Fruit fly (Drosophila melanogaster): Measurements from ENCODE around the gene nonA-l.

The nonA-l gene

dm6 chr3R:16640005-16640408 is at the start of gene nonA-l:
TSS of gene nonA-l (plus strand) at chr3R:16640205.
- TF ChIP-seq CG17801 (GFP tag; optimal IDR thresholded peaks at IDR 0.05; ENCODE audit: partially characterized antibody): no peak

DNA sequence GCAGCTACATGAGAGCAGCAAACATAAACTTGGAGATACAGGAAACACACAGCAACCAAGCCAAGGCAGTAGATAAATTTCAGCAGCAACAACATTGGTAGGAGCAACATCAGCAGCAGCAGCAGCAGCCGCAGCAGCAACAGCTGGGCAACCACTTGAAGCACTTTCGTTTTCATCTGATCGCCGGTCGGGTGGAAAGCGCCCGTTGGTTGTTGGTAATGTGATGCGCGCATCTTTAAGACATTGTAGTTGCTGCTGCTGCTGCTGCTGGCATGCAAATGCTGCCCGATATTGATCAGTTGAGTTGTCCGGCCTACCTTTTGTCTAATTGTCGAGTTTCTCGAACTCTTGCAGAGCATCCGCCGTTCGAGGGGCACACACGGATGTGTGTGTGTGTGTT is 48.6 kb upstream of the nonA-l start:
- TF ChIP-seq CG17801 (GFP tag; optimal IDR thresholded peaks at IDR 0.05; ENCODE audit: partially characterized antibody): no peak

DNA sequence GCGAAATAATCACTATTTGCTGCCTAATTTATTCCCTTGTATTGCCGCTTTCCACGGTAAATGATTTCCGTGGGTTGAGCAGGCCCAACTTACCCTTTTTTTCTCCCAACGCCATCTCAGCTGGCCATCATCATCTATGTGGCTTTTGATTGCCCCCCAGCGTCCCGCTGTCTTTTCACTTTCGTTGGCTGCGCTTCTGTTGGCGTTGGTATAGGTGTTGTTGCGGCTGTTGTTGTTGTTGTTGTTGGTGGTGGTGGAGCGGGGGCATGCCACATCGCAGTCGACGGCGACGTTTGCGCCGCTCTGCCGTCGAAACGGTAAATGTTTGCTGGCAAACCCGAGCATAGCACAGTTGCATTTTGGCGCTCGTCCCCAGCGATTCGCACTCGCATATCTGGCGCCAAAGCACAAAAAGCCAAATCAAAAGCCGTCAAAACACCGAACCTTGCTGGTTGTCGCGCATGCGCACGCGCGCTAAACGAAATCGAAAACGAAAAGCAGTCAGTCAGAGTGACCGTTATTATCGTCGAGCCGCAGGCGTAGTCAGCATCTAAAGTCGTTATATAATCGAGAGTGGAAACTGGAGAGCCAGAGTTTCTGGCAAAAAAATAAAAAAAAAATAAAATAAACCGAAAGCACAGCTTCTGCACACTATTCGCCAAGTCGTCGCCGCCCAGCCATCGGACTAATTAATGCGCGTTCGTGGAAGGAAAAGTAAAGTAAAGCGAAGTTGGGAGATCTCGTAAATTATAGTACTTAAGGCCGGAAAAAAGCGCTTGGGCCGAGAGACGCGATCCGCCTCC is 45.7 kb upstream of the nonA-l start, which contains the start of gene CG14892:
TSS of gene CG14892 (plus strand) at position 359 of the 803 bp plus-strand sequence.
- TF ChIP-seq CG17801 (GFP tag; optimal IDR thresholded peaks at IDR 0.05; ENCODE audit: partially characterized antibody): no peak

DNA sequence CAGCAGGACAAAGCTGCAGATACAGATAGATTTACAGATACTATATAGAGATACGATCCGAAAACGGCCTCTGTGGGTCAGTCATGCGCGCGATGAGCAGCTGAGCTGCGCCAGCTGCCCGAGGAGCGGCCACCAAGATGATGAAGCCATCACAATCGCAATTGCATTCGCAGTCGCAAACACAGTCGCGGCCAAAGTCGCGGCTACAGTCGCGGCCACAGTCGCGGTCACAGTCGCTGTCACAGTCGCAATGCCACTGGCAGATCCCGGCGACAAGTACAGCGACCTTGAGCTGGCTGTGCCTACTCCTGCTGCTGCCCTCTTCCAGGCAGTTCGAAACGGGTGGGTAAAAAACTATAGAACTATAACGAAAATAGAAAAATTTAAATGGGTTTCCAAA is 45.0 kb upstream of the nonA-l start:
- no peak for TF ChIP-seq CG17801 (GFP tag; optimal IDR thresholded peaks at IDR 0.05; ENCODE audit: partially characterized antibody)

DNA sequence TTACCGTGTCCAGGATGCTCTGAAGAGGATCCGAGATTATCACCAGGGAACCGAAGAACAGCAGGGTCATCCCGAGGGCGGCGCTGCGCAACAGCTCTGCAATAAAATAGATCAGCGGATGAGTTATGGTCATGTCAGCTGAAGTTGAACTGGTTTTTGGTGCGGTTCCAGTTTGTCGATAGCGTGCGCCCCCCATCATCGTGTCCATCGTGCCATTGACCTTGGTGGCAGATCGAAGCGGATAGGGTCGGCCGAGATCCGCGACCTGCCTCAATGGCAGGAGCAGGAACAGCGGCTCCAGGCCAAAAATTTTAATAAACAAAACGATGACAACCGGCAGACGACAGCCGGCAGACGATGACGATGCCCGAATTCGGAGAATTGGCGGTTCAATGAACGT is 40.4 kb upstream of the nonA-l start:
- TF ChIP-seq CG17801 (GFP tag; optimal IDR thresholded peaks at IDR 0.05; ENCODE audit: partially characterized antibody): no peak

- TF ChIP-seq CG17801 (GFP tag; optimal IDR thresholded peaks at IDR 0.05; ENCODE audit: partially characterized antibody): no peak
These were observed 39.3 kb upstream of the nonA-l start for dm6 chr3R:16600735-16601134.

dm6 chr3R:16604715-16605114 is 35.3 kb upstream of the nonA-l start, which contains the start of gene CG10345:
TSS of gene CG10345 (minus strand) at chr3R:16604861.
- TF ChIP-seq CG17801 (GFP tag; optimal IDR thresholded peaks at IDR 0.05; ENCODE audit: partially characterized antibody): no peak

DNA sequence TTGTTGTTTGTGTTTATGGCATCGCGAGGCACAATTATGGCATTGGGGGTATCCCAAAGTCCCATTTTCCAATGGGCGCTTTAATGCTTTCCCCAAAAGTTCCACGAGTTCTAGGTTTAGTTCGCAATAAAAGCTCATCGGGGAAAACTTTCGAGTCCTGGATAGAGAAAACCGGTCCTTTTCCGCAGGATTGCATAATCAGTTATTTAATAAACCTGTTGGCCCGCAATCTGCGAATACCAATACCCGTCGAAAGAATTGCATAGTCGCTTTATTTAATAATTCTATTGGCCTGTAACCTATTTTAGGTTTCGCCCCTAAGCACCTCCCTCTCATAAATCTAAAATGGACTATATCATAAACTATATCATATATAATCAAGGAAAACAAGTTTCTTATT is 34.1 kb upstream of the nonA-l start:
- no peak for TF ChIP-seq CG17801 (GFP tag; optimal IDR thresholded peaks at IDR 0.05; ENCODE audit: partially characterized antibody)

DNA sequence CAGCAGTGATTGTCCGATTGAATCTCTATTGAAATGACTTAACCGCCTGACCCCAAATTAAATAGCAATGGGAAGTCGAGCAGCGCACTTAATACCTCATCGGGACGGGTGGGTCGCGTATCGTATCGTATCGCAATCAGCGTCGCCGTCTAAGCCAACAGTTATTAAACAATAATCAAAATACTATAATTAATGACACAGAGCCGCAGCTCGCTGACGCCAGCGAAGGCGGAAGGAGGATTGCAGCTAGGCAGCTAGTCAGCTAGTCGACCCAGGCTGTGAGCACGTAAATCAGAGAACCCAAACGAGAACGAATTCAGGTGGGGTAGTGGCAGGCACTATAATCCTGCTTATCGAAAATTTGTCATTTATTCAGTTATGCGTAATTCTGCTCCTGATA is 31.1 kb upstream of the nonA-l start, which contains the start of gene NPF:
TSS of gene NPF (plus strand) at position 301 of the 400 bp plus-strand sequence.
- no peak for TF ChIP-seq CG17801 (GFP tag; optimal IDR thresholded peaks at IDR 0.05; ENCODE audit: partially characterized antibody)

- TF ChIP-seq CG17801 (GFP tag; optimal IDR thresholded peaks at IDR 0.05; ENCODE audit: partially characterized antibody): no peak
These were observed 28.8 kb upstream of the nonA-l start for dm6 chr3R:16611240-16611639.

- no peak for TF ChIP-seq CG17801 (GFP tag; optimal IDR thresholded peaks at IDR 0.05; ENCODE audit: partially characterized antibody)
These were observed 26.7 kb upstream of the nonA-l start, which contains the start of gene CG12783 for dm6 chr3R:16613300-16613699. TSS of gene CG12783 (minus strand) at chr3R:16613400.

DNA sequence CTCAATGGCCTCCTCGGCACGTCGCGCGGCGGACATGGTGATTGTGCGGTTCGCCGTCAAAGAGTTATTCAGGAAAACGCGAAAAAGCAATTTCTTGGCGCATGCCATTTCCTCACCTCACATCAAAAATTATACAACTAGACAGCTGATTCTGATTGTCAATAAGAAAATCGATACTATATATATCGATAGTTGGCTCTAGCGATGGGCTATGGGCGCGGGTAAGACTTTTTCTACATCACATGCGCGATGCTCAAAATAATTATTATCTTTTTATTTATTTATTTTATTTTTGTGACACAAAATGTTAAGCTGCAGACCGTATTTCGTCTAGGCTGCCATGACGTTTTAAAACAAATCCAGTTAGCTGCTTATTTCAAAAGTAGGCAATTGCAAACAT is 25.8 kb upstream of the nonA-l start, which contains the start of gene CG10340:
TSS of gene CG10340 (minus strand) at position 151 of the 400 bp plus-strand sequence.
- TF ChIP-seq CG17801 (GFP tag; optimal IDR thresholded peaks at IDR 0.05; ENCODE audit: partially characterized antibody): no peak

DNA sequence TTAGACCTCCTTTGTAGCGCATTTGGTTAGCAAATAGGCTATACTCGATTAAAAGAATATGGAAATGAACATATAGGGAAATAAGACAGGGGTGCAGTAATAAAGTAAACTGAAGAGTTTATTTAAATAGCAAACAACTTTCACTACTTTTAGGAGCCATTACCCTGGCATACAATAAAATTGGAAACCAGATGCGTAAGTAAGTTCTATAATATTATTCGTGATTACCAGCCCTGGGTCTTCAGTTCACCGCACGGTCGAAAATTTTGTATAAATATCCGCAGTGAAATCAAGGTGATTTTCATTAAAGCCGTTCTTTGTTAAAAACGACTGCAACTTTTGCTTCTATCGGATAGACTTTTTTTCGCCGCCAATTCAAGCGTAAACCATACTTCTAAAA is 25.0 kb upstream of the nonA-l start, which contains the start of gene CG17562:
TSS of gene CG17562 (plus strand) at position 301 of the 400 bp plus-strand sequence.
- TF ChIP-seq CG17801 (GFP tag; optimal IDR thresholded peaks at IDR 0.05; ENCODE audit: partially characterized antibody): no peak

dm6 chr3R:16617650-16618049 is 22.4 kb upstream of the nonA-l start, which contains the start of gene CG17560:
TSS of gene CG17560 (plus strand) at chr3R:16617950.
- no peak for TF ChIP-seq CG17801 (GFP tag; optimal IDR thresholded peaks at IDR 0.05; ENCODE audit: partially characterized antibody)

DNA sequence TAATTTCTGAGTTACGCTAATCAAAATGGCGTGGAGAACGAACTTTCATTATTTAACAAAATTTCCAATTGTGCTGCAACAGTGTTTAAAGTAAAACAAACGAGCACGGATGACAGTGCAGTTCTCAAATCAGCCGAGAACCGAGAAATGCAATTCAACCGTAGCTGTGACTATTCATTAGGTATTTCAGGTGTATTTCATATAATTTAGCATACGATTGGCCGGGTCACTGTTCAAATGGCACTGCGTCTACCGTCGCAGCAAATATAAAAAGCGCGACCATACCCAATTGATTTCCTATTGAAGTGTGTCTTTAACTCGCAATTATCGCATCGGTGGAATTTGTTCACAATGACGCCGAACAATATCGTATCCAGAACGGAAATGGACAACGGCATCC is 19.5 kb upstream of the nonA-l start, which contains the start of gene CG14893:
TSS of gene CG14893 (plus strand) at position 301 of the 400 bp plus-strand sequence.
- TF ChIP-seq CG17801 (GFP tag; optimal IDR thresholded peaks at IDR 0.05; ENCODE audit: partially characterized antibody): no peak

DNA sequence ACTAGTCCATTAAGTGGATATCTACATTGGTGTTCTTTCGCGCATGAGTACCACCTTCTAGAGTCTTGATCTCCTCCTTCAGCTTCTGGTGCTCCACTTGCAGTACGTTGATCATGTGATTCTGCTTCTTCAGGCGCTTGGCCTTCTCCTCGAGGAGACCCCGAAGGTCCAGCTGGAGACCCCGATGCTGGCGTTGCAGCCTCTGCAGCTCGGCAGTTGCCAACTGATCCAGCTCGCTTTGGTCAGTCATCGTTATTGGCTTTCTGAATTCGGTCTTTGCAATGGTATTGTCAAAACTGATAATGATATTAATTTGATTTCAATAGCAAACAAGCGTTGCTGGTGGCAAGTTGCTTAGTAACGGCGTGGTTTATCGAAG is 15.6 kb upstream of the nonA-l start, which contains the start of gene Ccdc114:
TSS of gene Ccdc114 (minus strand) at position 347 of the 379 bp plus-strand sequence.
- TF ChIP-seq CG17801 (GFP tag; optimal IDR thresholded peaks at IDR 0.05; ENCODE audit: partially characterized antibody): no peak
